Worm (Caenorhabditis elegans): ENCODE results near the gene Y54G2A.19.

DNA sequence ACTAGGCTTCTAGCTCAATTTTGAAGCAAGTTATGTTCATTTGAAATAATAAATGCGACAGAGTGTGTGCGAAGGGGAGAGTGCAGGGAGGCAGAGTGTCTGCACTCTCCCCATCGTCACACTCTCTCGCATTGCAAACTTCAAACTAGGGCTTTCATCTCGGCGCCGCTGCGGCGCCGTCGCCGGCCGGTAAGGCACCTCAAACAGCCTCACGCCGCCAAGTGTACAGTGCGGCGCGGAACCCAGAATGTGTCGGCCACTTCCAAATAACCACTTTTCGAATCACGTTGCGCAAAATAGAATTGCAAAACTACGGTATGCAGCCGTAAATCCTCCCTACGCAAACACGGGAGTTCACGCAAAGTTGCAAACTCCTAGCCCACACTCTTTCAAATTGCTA is 45.3 kb downstream of the Y54G2A.19 start:
- no peak for TF ChIP-seq fkh-3 (tag; optimal IDR thresholded peaks at IDR 0.05)
- no peak for TF ChIP-seq snpc-1.1 (tag; optimal IDR thresholded peaks at IDR 0.05; ENCODE audit: insufficient read depth)
- no peak for TF ChIP-seq tbx-9 (tag; optimal IDR thresholded peaks at IDR 0.05; ENCODE audit: borderline replicate concordance)
- TF ChIP-seq ccch-3 (GFP tag; optimal IDR thresholded peaks at IDR 0.05) = no peak
- TF ChIP-seq cebp-1 (GFP tag; IDR thresholded peaks at IDR 0.05) = no peak
- TF ChIP-seq cebp-1 (tag; optimal IDR thresholded peaks at IDR 0.05) = no peak
- no peak for TF ChIP-seq unc-62 (GFP tag; optimal IDR thresholded peaks at IDR 0.05)
- TF ChIP-seq tlf-1 (GFP tag; optimal IDR thresholded peaks at IDR 0.05) = no peak
- no peak for TF ChIP-seq nhr-90 (tag; optimal IDR thresholded peaks at IDR 0.05)
- TF ChIP-seq pha-4 (tag; optimal IDR thresholded peaks at IDR 0.05) = no peak
- no peak for TF ChIP-seq ZK185.1 (tag; optimal IDR thresholded peaks at IDR 0.05; ENCODE audit: poor library complexity, severe bottlenecking)
